Fruit fly (Drosophila melanogaster): Measurements from ENCODE around the gene Pdss2.

dm6 chr3L:21054188-21054893 is 26.6 kb downstream of the Pdss2 start:
- no peak for TF ChIP-seq Sry-δ (GFP tag; optimal IDR thresholded peaks at IDR 0.05)
- TF ChIP-seq Dfd (GFP tag; optimal IDR thresholded peaks at IDR 0.05): no peak
- no peak for TF ChIP-seq HHEX (GFP tag; optimal IDR thresholded peaks at IDR 0.05)
- no peak for TF ChIP-seq CTCF (GFP tag; optimal IDR thresholded peaks at IDR 0.05)
- no peak for TF ChIP-seq CG8478 (optimal IDR thresholded peaks at IDR 0.05)
